Worm (Caenorhabditis elegans) whole organism, L1 larva: ENCODE results near the gene D1044.4.

ENCODE experiments used
- C34B4.2 ChIP-seq: sonication (generic microtip); optimal IDR thresholded peaks from 2 replicates; lab custom pipeline; 2017; ENCODE audit warnings: mild to moderate bottlenecking, missing genetic modification characterization, missing compliant biosample characterization
- aha-1 ChIP-seq: fragments of 150-350 bp; optimal IDR thresholded peaks from 2 replicates; lab custom pipeline; 2014; ENCODE audit warnings: missing biosample characterization, missing genetic modification characterization
- aly-2 ChIP-seq: fragments of 150-350 bp; optimal IDR thresholded peaks from 2 replicates; lab custom pipeline; 2014; ENCODE audit warnings: missing biosample characterization, missing genetic modification characterization
- ama-1 ChIP-seq: fragments of 150-350 bp; optimal IDR thresholded peaks from 2 replicates; lab custom pipeline; 2014
- ceh-82 ChIP-seq, 3 experiments: fragments of 150-350 bp in 1 of 3; sonication (generic microtip) in 2 of 3; optimal IDR thresholded peaks; 2 replicates each; lab custom pipeline; 2014 to 2017; ENCODE audit warnings: missing biosample characterization in 3 of 3, missing genetic modification characterization in 3 of 3
- ceh-90 ChIP-seq: sonication (generic microtip); optimal IDR thresholded peaks from 2 replicates; lab custom pipeline; 2016; ENCODE audit warnings: missing genetic modification characterization, missing compliant biosample characterization
- dsc-1 ChIP-seq: sonication (generic microtip); optimal IDR thresholded peaks from 2 replicates; lab custom pipeline; 2016; ENCODE audit warnings: mild to moderate bottlenecking, missing genetic modification characterization, missing compliant biosample characterization
- efl-1 ChIP-seq, 4 experiments: fragments of 150-350 bp; optimal IDR thresholded peaks in 3 of 4; peaks in 1 of 4; 1 replicate in 1 of 4; 2 replicates in 3 of 4; lab custom pipeline; 2014; ENCODE audit warnings: missing biosample characterization in 2 of 4, missing genetic modification characterization in 2 of 4, missing genetic modification reagents in 2 of 4
- egl-13 ChIP-seq: sonication (generic microtip); optimal IDR thresholded peaks from 2 replicates; lab custom pipeline; 2016; ENCODE audit warnings: missing genotype, missing genetic modification reagents, missing genetic modification characterization, missing compliant biosample characterization
- elt-2 ChIP-seq: sonication (generic microtip); optimal IDR thresholded peaks from 2 replicates; lab custom pipeline; 2016; ENCODE audit warnings: missing genetic modification characterization, mild to moderate bottlenecking, inconsistent platforms, missing compliant biosample characterization, missing genetic modification reagents
- fkh-8 ChIP-seq: sonication (generic microtip); optimal IDR thresholded peaks from 2 replicates; lab custom pipeline; 2016; ENCODE audit warnings: mild to moderate bottlenecking, missing genetic modification characterization, missing compliant biosample characterization
- fos-1 ChIP-seq: fragments of 150-350 bp; optimal IDR thresholded peaks from 2 replicates; lab custom pipeline; 2014; ENCODE audit warnings: missing biosample characterization, missing genetic modification characterization
- grh-1 ChIP-seq: fragments of 200-800 bp; sonication (Bioruptor generic); IDR thresholded peaks from 2 replicates; pipeline ENCODE4 v1.3.6; 2022; ENCODE audit warnings: missing genetic modification reagents, missing genetic modification characterization, missing compliant biosample characterization
- hlh-17 ChIP-seq: fragments of 200-800 bp; sonication (Bioruptor generic); optimal IDR thresholded peaks from 2 replicates; lab custom pipeline; 2018; ENCODE audit warnings: missing genetic modification characterization, mild to moderate bottlenecking, missing compliant biosample characterization, moderate library complexity, borderline replicate concordance
- hpl-2 ChIP-seq: fragments of 150-350 bp; optimal IDR thresholded peaks from 2 replicates; lab custom pipeline; 2014; ENCODE audit warnings: missing biosample characterization, missing genetic modification reagents, missing genetic modification characterization
- irx-1 ChIP-seq: sonication (generic microtip); optimal IDR thresholded peaks from 2 replicates; lab custom pipeline; 2016; ENCODE audit warnings: missing genetic modification characterization, missing compliant biosample characterization
- isw-1 ChIP-seq: fragments of 200-800 bp; sonication (Bioruptor generic); IDR thresholded peaks from 2 replicates; pipeline ENCODE4 v1.3.6; 2022; ENCODE audit warnings: missing genetic modification characterization, missing compliant biosample characterization
- jun-1 ChIP-seq: fragments of 150-350 bp; optimal IDR thresholded peaks from 2 replicates; lab custom pipeline; 2014; ENCODE audit warnings: missing biosample characterization, missing genetic modification reagents, missing genetic modification characterization
- lin-14 ChIP-seq: fragments of 200-800 bp; sonication (Bioruptor generic); optimal IDR thresholded peaks from 2 replicates; lab custom pipeline; 2018; ENCODE audit warnings: mild to moderate bottlenecking, missing genetic modification characterization, moderate library complexity, missing compliant biosample characterization
- lin-35 ChIP-seq, 2 experiments: fragments of 150-350 bp; optimal IDR thresholded peaks; 2 replicates each; lab custom pipeline; 2014; ENCODE audit warnings: missing biosample characterization in 2 of 2, missing genetic modification characterization in 2 of 2, missing genetic modification reagents in 2 of 2
- lir-3 ChIP-seq: sonication (generic microtip); optimal IDR thresholded peaks from 2 replicates; lab custom pipeline; 2016; ENCODE audit warnings: mild to moderate bottlenecking, missing genetic modification characterization, moderate library complexity, missing compliant biosample characterization; ENCODE audit not compliant: poor library complexity
- mdl-1 ChIP-seq, 2 experiments: fragments of 150-350 bp; optimal IDR thresholded peaks; 2 replicates each; lab custom pipeline; 2014 to 2017; ENCODE audit warnings: missing biosample characterization in 2 of 2, missing genetic modification characterization in 2 of 2, inconsistent platforms in 1 of 2
- nhr-11 ChIP-seq: fragments of 150-350 bp; optimal IDR thresholded peaks from 2 replicates; lab custom pipeline; 2014; ENCODE audit warnings: missing biosample characterization, missing genetic modification characterization
- nhr-12 ChIP-seq: sonication (generic microtip); optimal IDR thresholded peaks from 2 replicates; lab custom pipeline; 2017; ENCODE audit warnings: missing biosample characterization, missing genetic modification characterization
- nhr-19 ChIP-seq: fragments of 200-800 bp; sonication (Bioruptor generic); conservative IDR thresholded peaks from 2 replicates; pipeline ENCODE4 v1.3.6; 2022; ENCODE audit warnings: missing genetic modification characterization, missing compliant biosample characterization
- nhr-20 ChIP-seq: sonication (generic microtip); optimal IDR thresholded peaks from 2 replicates; lab custom pipeline; 2016; ENCODE audit warnings: mild to moderate bottlenecking, missing genetic modification characterization, missing compliant biosample characterization
- nhr-47 ChIP-seq: sonication (generic microtip); optimal IDR thresholded peaks from 2 replicates; lab custom pipeline; 2016; ENCODE audit warnings: mild to moderate bottlenecking, missing genetic modification characterization, moderate library complexity, missing compliant biosample characterization
- nhr-71 ChIP-seq: sonication (generic microtip); optimal IDR thresholded peaks from 2 replicates; lab custom pipeline; 2016; ENCODE audit warnings: mild to moderate bottlenecking, missing genetic modification characterization, moderate library complexity, missing compliant biosample characterization
- nhr-77 ChIP-seq: fragments of 150-350 bp; optimal IDR thresholded peaks from 2 replicates; lab custom pipeline; 2014; ENCODE audit warnings: missing biosample characterization, missing genetic modification characterization
- nhr-84 ChIP-seq: sonication (generic microtip); optimal IDR thresholded peaks from 2 replicates; lab custom pipeline; 2017; ENCODE audit warnings: missing biosample characterization, missing genetic modification characterization
- nhr-85 ChIP-seq: sonication (generic microtip); peaks from one replicate; lab custom pipeline; 2016; ENCODE audit warnings: missing genetic modification characterization, inconsistent platforms, missing compliant biosample characterization
- nhr-90 ChIP-seq: sonication (generic microtip); optimal IDR thresholded peaks from 2 replicates; lab custom pipeline; 2016; ENCODE audit warnings: mild to moderate bottlenecking, missing genetic modification characterization, missing compliant biosample characterization; ENCODE audit not compliant: poor library complexity
- pag-3 ChIP-seq: sonication (generic microtip); optimal IDR thresholded peaks from 2 replicates; lab custom pipeline; 2017; ENCODE audit warnings: missing genetic modification characterization, mild to moderate bottlenecking, missing compliant biosample characterization, antibody characterized with exemption, borderline replicate concordance; ENCODE audit not compliant: insufficient read depth
- pqm-1 ChIP-seq: sonication (generic microtip); optimal IDR thresholded peaks from 3 replicates; lab custom pipeline; 2017; ENCODE audit warnings: missing biosample characterization, missing genetic modification characterization
- skn-1 ChIP-seq: fragments of 150-350 bp; optimal IDR thresholded peaks from 2 replicates; lab custom pipeline; 2014; ENCODE audit warnings: missing biosample characterization, missing genetic modification characterization
- snu-23 ChIP-seq: sonication (generic microtip); optimal IDR thresholded peaks from 2 replicates; lab custom pipeline; 2016; ENCODE audit warnings: missing genetic modification characterization, missing compliant biosample characterization
- sox-4 ChIP-seq: sonication (generic microtip); optimal IDR thresholded peaks from 2 replicates; lab custom pipeline; 2016; ENCODE audit warnings: missing genetic modification characterization, missing compliant biosample characterization
- swsn-7 ChIP-seq: sonication (generic microtip); optimal IDR thresholded peaks from 2 replicates; lab custom pipeline; 2016; ENCODE audit warnings: missing genetic modification characterization, missing compliant biosample characterization
- xbp-1 ChIP-seq: sonication (generic microtip); optimal IDR thresholded peaks from 2 replicates; lab custom pipeline; 2016; ENCODE audit warnings: missing genetic modification characterization, missing compliant biosample characterization
- ztf-11 ChIP-seq, 2 experiments: sonication (generic microtip); optimal IDR thresholded peaks; 2 replicates each; lab custom pipeline; 2016 to 2017; ENCODE audit warnings: missing genetic modification characterization in 2 of 2, missing biosample characterization in 1 of 2, missing compliant biosample characterization in 1 of 2
- ztf-4 ChIP-seq: fragments of 150-350 bp; optimal IDR thresholded peaks from 2 replicates; lab custom pipeline; 2014; ENCODE audit warnings: missing biosample characterization, missing genetic modification characterization

Gene D1044.4

DNA sequence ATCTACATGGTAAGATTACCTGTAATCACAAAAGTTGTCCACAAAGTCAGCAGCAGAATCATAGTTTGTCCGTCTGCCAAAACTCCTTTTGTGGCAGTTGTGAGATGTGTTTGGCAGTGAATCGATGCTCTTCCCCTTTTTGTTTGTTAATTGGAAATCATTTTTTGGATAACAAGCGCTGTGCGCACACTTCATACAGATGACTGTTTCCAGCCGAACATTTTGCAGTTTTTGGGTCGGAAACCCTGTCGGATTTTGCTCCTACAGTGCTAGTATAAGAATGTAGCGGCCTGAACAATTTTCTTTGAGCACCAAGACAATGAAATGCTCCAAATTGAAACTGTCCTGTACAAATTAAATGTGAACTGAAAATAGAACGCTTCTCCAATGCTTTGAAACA is 13.2 kb downstream of the D1044.4 start, which contains the start of gene D1044.7:
D1044.7 (minus strand) TSS at position 101 of the 400 bp plus-strand sequence.
- TF ChIP-seq skn-1 (no peak), efl-1 (optimal IDR thresholded peaks at IDR 0.05; lab: Kevin White, UChicago) (no peak), efl-1 (GFP tag; optimal IDR thresholded peaks at IDR 0.05 in 1 of 2; lab: Kevin White, UChicago) (peak in 1 of 2 experiments; percentile 42), hpl-2 (GFP tag; lab: Kevin White, UChicago) (no peak), lin-14 (no peak), mdl-1 (tag; optimal IDR thresholded peaks at IDR 0.05; lab: Kevin White, UChicago) (no peak)

DNA sequence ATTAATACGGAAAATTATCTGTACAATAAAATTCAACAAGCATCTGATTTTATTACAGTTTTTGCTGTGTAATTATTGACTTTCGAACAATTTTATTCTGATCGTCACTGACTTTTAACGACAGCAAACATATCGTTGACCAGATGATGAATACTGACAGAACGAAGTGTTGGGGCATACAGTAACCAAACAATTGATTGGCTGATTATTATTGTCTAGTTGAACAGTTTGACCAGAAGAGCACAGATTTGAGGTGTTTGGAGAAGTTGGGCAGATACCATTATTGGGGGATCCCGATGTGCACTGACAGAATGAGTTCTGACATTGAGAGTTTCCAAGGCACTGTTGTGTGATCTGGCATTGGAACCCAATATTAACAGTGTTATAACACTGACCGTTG is 14.9 kb downstream of the D1044.4 start:
- TF ChIP-seq skn-1, result no peak
- TF ChIP-seq efl-1 (optimal IDR thresholded peaks at IDR 0.05; lab: Kevin White, UChicago), result no peak
- TF ChIP-seq efl-1 (GFP tag; optimal IDR thresholded peaks at IDR 0.05 in 1 of 2; lab: Kevin White, UChicago), result peak in 1 of 2 experiments; percentile 92

DNA sequence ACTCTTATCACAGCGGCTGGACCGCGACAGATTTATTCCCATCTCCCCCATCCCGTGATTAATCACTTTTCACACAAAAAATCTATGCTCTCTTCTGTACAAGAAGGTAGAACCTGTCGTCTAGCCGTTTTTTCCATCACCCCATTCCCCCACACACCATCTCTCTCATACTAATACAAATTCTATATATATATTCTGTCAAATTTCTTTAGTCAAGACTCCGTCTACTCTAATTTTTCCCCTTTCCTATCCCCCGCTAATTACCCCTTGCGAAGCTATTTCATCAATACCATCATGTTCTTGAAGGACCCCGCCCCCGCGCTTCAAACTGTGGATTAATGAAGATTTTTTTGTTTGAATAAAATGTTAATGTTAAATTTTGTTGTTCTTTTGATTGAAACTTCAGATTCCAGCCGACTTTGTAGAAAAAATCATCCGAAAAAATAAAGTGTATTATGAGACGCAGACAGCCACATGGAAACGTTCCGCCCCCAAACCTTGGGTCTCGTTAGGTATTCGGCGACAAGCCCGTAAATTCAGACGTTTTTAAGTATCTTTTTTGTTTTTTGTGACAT is 15.7 kb downstream of the D1044.4 start:
- peak; percentile 52 for TF ChIP-seq snu-23 (GFP tag; lab: Kevin White, UChicago)
- TF ChIP-seq swsn-7 (tag; lab: Kevin White, UChicago), result peak; percentile 14
- TF ChIP-seq fkh-8 (tag; lab: Kevin White, UChicago), result peak; percentile 40
- peak; percentile 33 for TF ChIP-seq ztf-4 (tag; lab: Kevin White, UChicago)
- no peak for TF ChIP-seq nhr-11 (tag; lab: Kevin White, UChicago)
- TF ChIP-seq sox-4 (tag; lab: Kevin White, UChicago), result peak; percentile 9
- TF ChIP-seq nhr-71 (tag; lab: Kevin White, UChicago), result peak; percentile 51
- peak; percentile 61 for TF ChIP-seq elt-2 (tag; lab: Kevin White, UChicago)
- TF ChIP-seq nhr-90, result peak; percentile 54
- TF ChIP-seq nhr-19 (GFP tag; lab: Robert Waterston, UW), result peak; percentile 33
- TF ChIP-seq jun-1 (tag; lab: Kevin White, UChicago), result no peak
- no peak for TF ChIP-seq ztf-11 (tag; optimal IDR thresholded peaks at IDR 0.05; lab: Kevin White, UChicago)
- peak; percentile 55 for TF ChIP-seq grh-1 (GFP tag; lab: Robert Waterston, UW)
- peak in 1 of 2 experiments; percentile 21 for TF ChIP-seq efl-1 (optimal IDR thresholded peaks at IDR 0.05; lab: Kevin White, UChicago)
- TF ChIP-seq efl-1 (GFP tag; optimal IDR thresholded peaks at IDR 0.05 in 1 of 2; lab: Kevin White, UChicago), result peak in 1 of 2 experiments; percentile 92
- peak; percentile 82 for TF ChIP-seq nhr-85 (tag; lab: Kevin White, UChicago)
- no peak for TF ChIP-seq pqm-1 (tag; lab: Kevin White, UChicago)
- peak; percentile 55 for TF ChIP-seq nhr-47 (tag; lab: Kevin White, UChicago)
- peak in 1 of 2 experiments; percentile 21 for TF ChIP-seq lin-35 (GFP tag; optimal IDR thresholded peaks at IDR 0.05; lab: Kevin White, UChicago)
- TF ChIP-seq fos-1 (tag; lab: Kevin White, UChicago), result no peak
- no peak for TF ChIP-seq nhr-12 (tag; lab: Kevin White, UChicago)
- no peak for TF ChIP-seq hlh-17 (GFP tag; lab: Kevin White, UChicago)
- peak; percentile 97 for TF ChIP-seq ama-1 (lab: Kevin White, UChicago)
- TF ChIP-seq nhr-20 (tag; lab: Kevin White, UChicago), result peak; percentile 26

DNA sequence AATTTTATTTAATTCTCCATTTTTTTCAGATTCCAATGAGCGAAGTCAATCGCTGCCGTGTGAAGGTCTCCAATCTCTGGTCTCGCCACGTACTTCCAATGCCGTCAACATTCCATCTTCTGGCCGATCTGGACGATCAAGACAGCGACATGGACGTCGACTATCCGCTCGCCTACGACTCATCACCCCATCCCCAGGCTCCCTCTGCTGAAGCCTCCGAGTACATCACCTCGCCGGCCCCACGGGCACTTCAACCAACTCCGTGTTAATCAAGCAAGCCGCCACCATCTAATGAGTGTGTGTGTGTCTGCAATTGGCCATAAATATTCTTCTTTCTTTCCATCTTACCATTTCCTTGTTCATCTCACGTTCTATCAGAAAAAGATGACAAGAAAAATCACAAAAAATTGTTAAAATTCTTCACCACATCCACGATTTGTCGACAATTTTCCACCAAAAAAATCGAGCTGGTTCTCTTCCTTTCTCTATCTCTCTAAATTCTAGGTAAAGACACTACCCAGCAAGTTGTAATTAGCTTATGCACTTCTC is 16.3 kb downstream of the D1044.4 start:
- TF ChIP-seq snu-23 (GFP tag; lab: Kevin White, UChicago) (no peak), nhr-77 (no peak), nhr-19 (GFP tag; lab: Robert Waterston, UW) (no peak), pag-3 (tag; lab: Kevin White, UChicago) (no peak), nhr-71 (tag; lab: Kevin White, UChicago) (no peak), aly-2 (tag; lab: Kevin White, UChicago) (peak; percentile 76), lin-14 (no peak), isw-1 (no peak), C34B4.2 (tag; lab: Kevin White, UChicago) (no peak), dsc-1 (tag; lab: Kevin White, UChicago) (no peak), aha-1 (tag; lab: Kevin White, UChicago) (no peak), efl-1 (optimal IDR thresholded peaks at IDR 0.05; lab: Kevin White, UChicago) (no peak), efl-1 (GFP tag; optimal IDR thresholded peaks at IDR 0.05 in 1 of 2; lab: Kevin White, UChicago) (peak in 1 of 2 experiments; percentile 90), ceh-90 (tag; lab: Kevin White, UChicago) (no peak), xbp-1 (no peak), ceh-82 (tag; optimal IDR thresholded peaks at IDR 0.05; lab: Kevin White, UChicago) (no peak), egl-13 (tag; lab: Kevin White, UChicago) (no peak), lir-3 (peak; percentile 5), nhr-84 (tag; lab: Kevin White, UChicago) (no peak), fos-1 (tag; lab: Kevin White, UChicago) (no peak), irx-1 (tag; lab: Kevin White, UChicago) (no peak)
- TF ChIP-seq, all 84 proteins: peak for 3
